Fruit fly (Drosophila melanogaster) ovary, adult (tissue): ENCODE results near the gene ttk.

Experiments
- CG17801 ChIP-seq: fragments of 200-800 bp; optimal IDR thresholded peaks from 2 replicates; lab custom pipeline; 2019; ENCODE audit warnings: missing biosample characterization, mild to moderate bottlenecking, missing genetic modification characterization, moderate library complexity; ENCODE audit not compliant: partially characterized antibody

Gene ttk

dm6 chr3R:31713306-31714123 is at the start of gene ttk:
ttk (plus strand) TSS chr3R:31713867.
- peak; percentile 64 for TF ChIP-seq CG17801

- no peak for TF ChIP-seq CG17801
Measured at dm6 chr3R:31669153-31669934, 44.3 kb upstream of the ttk start, which contains the start of gene Zmynd8. Zmynd8 (plus strand) TSS chr3R:31669465.

- no peak for TF ChIP-seq CG17801
Measured at dm6 chr3R:31672675-31673074, 41.0 kb upstream of the ttk start.

dm6 chr3R:31679830-31680294 is 33.8 kb upstream of the ttk start, which contains the start of gene CG11550:
CG11550 (minus strand) TSS chr3R:31679880.
- no peak for TF ChIP-seq CG17801

- TF ChIP-seq CG17801: no peak
Measured at dm6 chr3R:31680773-31681172, 32.9 kb upstream of the ttk start.

- no peak for TF ChIP-seq CG17801
Measured at dm6 chr3R:31682140-31682782, 31.4 kb upstream of the ttk start.

dm6 chr3R:31683048-31683857 is 30.4 kb upstream of the ttk start:
- TF ChIP-seq CG17801: no peak

dm6 chr3R:31686692-31687351 is 26.8 kb upstream of the ttk start:
- peak; percentile 32 for TF ChIP-seq CG17801

- TF ChIP-seq CG17801: no peak
Measured at dm6 chr3R:31687782-31688181, 25.9 kb upstream of the ttk start.

- no peak for TF ChIP-seq CG17801
Measured at dm6 chr3R:31688671-31689642, 24.7 kb upstream of the ttk start.

- no peak for TF ChIP-seq CG17801
Measured at dm6 chr3R:31689727-31690126, 23.9 kb upstream of the ttk start.

dm6 chr3R:31690439-31690838 is 23.2 kb upstream of the ttk start:
- TF ChIP-seq CG17801: no peak

- no peak for TF ChIP-seq CG17801
Measured at dm6 chr3R:31696664-31697063, 17.0 kb upstream of the ttk start.

dm6 chr3R:31697606-31698005 is 16.1 kb upstream of the ttk start:
- no peak for TF ChIP-seq CG17801
